Worm (Caenorhabditis elegans) whole organism, early embryonic: ENCODE data around the gene C01G6.4.

ENCODE experiments used
- B0310.2 ChIP-seq: sonication (generic microtip); optimal IDR thresholded peaks from 2 replicates; lab custom pipeline; 2016; ENCODE audit warnings: mild to moderate bottlenecking, missing genetic modification characterization, missing compliant biosample characterization
- F13C5.2 ChIP-seq: sonication (generic microtip); optimal IDR thresholded peaks from 2 replicates; lab custom pipeline; 2017; ENCODE audit warnings: mild to moderate bottlenecking, missing genetic modification characterization, inconsistent platforms, missing compliant biosample characterization
- aly-1 ChIP-seq: sonication (generic microtip); optimal IDR thresholded peaks from 2 replicates; lab custom pipeline; 2016; ENCODE audit warnings: missing genetic modification characterization, missing compliant biosample characterization
- ama-1 ChIP-seq: fragments of 150-350 bp; optimal IDR thresholded peaks from 2 replicates; lab custom pipeline; 2014
- ceh-13 ChIP-seq: fragments of 200-800 bp; sonication (Bioruptor generic); optimal IDR thresholded peaks from 2 replicates; lab custom pipeline; 2018; ENCODE audit warnings: mild to moderate bottlenecking, missing genetic modification characterization, missing compliant biosample characterization
- ceh-36 ChIP-seq: sonication (generic microtip); optimal IDR thresholded peaks from 2 replicates; lab custom pipeline; 2016; ENCODE audit warnings: missing genetic modification characterization, inconsistent platforms, missing compliant biosample characterization
- ets-7 ChIP-seq: sonication (generic microtip); optimal IDR thresholded peaks from 2 replicates; lab custom pipeline; 2016; ENCODE audit warnings: missing genotype, missing genetic modification characterization, missing compliant biosample characterization
- flt-1 ChIP-seq: fragments of 200-800 bp; sonication (Bioruptor generic); IDR thresholded peaks from 2 replicates; pipeline ENCODE4 v1.3.6; 2022; ENCODE audit warnings: missing genetic modification characterization, missing compliant biosample characterization
- hmbx-1 ChIP-seq: sonication (generic microtip); optimal IDR thresholded peaks from 2 replicates; lab custom pipeline; 2016; ENCODE audit warnings: mild to moderate bottlenecking, missing genetic modification characterization, missing compliant biosample characterization
- hmg-4 ChIP-seq: fragments of 200-800 bp; sonication (Bioruptor generic); optimal IDR thresholded peaks from 2 replicates; lab custom pipeline; 2018; ENCODE audit warnings: mild to moderate bottlenecking, missing genetic modification characterization, missing compliant biosample characterization
- hnd-1 ChIP-seq: sonication (generic microtip); optimal IDR thresholded peaks from 2 replicates; lab custom pipeline; 2016; ENCODE audit warnings: missing genetic modification characterization, missing compliant biosample characterization
- pes-1 ChIP-seq: fragments of 200-800 bp; sonication (Bioruptor generic); IDR thresholded peaks from 2 replicates; pipeline ENCODE4 v1.3.6; 2022; ENCODE audit warnings: missing genetic modification reagents, missing genetic modification characterization, missing compliant biosample characterization
- scrt-1 ChIP-seq: fragments of 200-800 bp; sonication (Bioruptor generic); IDR thresholded peaks from 2 replicates; pipeline ENCODE4 v1.3.6; 2022; ENCODE audit warnings: missing genetic modification characterization, missing compliant biosample characterization
- sea-1 ChIP-seq: fragments of 200-800 bp; sonication (Bioruptor generic); conservative IDR thresholded peaks from 2 replicates; pipeline ENCODE4 v1.3.6; 2022; ENCODE audit warnings: missing genetic modification characterization, missing compliant biosample characterization
- tbx-11 ChIP-seq: fragments of 200-800 bp; sonication (Bioruptor generic); IDR thresholded peaks from 2 replicates; pipeline ENCODE4 v1.3.6; 2022; ENCODE audit warnings: missing genetic modification characterization, missing compliant biosample characterization
- tbx-37 ChIP-seq: fragments of 200-800 bp; sonication (Bioruptor generic); conservative IDR thresholded peaks from 2 replicates; pipeline ENCODE4 v1.3.6; 2022; ENCODE audit warnings: missing genetic modification reagents, missing genetic modification characterization, missing compliant biosample characterization
- tra-4 ChIP-seq: sonication (generic microtip); optimal IDR thresholded peaks from 2 replicates; lab custom pipeline; 2017; ENCODE audit warnings: missing genetic modification characterization, missing compliant biosample characterization

Gene C01G6.4

ce11 chrII:9263784-9264183 lies 9.1 kb downstream of the C01G6.4 start:
- no peak for TF ChIP-seq tbx-37 (GFP tag; lab: Robert Waterston, UW)
- TF ChIP-seq pes-1, result no peak
- TF ChIP-seq ceh-36 (tag; lab: Kevin White, UChicago), result no peak
- no peak for TF ChIP-seq ceh-13
- no peak for TF ChIP-seq hmbx-1 (tag; lab: Kevin White, UChicago)
- no peak for TF ChIP-seq F13C5.2
- no peak for TF ChIP-seq ets-7 (tag; lab: Kevin White, UChicago)
- no peak for TF ChIP-seq flt-1 (GFP tag; lab: Robert Waterston, UW)
- no peak for TF ChIP-seq ama-1 (lab: Kevin White, UChicago)

ce11 chrII:9262845-9263402 lies 9.9 kb downstream of the C01G6.4 start:
- peak; percentile 85 for TF ChIP-seq hmg-4 (GFP tag; lab: Kevin White, UChicago)
- peak; percentile 14 for TF ChIP-seq B0310.2 (tag; lab: Kevin White, UChicago)
- TF ChIP-seq aly-1 (tag; lab: Kevin White, UChicago), result no peak
- TF ChIP-seq ceh-36 (tag; lab: Kevin White, UChicago), result no peak
- 0 out of 2 replicates have a peak, but pooled peaks have one; percentile 20 for TF ChIP-seq sea-1 (GFP tag; lab: Robert Waterston, UW)
- TF ChIP-seq ets-7 (tag; lab: Kevin White, UChicago), result peak; percentile 2
- no peak for TF ChIP-seq ceh-13
- TF ChIP-seq ama-1 (lab: Kevin White, UChicago), result no peak
- TF ChIP-seq F13C5.2, result peak; percentile 38

DNA sequence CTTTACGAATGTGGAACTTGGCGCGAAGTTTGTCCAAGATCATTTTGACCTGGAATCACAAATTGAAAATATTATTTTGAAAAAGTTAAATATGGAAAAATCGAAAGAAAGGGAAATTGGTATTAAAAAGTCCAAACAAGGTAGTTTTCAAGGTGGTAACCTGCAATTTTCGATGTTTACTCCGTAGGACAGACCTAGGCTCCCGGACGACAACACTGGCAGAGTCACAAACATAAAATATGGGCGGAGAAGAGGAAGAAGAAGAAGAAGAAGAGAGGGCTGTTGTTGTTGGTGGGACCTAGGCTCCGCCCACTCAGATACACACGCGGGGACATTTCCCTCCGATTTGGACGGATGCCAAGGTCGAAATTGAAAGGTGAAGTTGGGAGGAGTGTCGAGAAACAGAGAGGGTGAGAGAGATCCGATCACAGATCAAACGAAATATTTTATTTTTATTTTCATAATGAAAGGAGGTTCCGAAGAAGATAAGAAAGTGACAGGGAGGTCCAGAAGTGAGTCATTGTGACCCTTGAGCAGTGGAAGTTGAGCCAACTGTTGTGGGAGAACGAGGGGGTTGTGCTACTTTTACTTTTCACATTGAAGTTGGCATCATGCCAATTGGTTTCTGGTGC lies 10.8 kb downstream of the C01G6.4 start, which contains the start of gene aqp-2:
Gene aqp-2, minus strand, starts transcription at position 51 of the 632 bp plus-strand sequence.
- TF ChIP-seq tbx-11 (GFP tag; lab: Robert Waterston, UW) (no peak), hmg-4 (GFP tag; lab: Kevin White, UChicago) (peak; percentile 48), tbx-37 (GFP tag; lab: Robert Waterston, UW) (no peak)

ce11 chrII:9261403-9261802 lies 11.4 kb downstream of the C01G6.4 start:
- TF ChIP-seq pes-1 (no peak), ets-7 (tag; lab: Kevin White, UChicago) (no peak), scrt-1 (GFP tag; lab: Robert Waterston, UW) (no peak), ceh-13 (no peak), hnd-1 (tag; lab: Kevin White, UChicago) (no peak), ceh-36 (tag; lab: Kevin White, UChicago) (no peak), tra-4 (tag; lab: Kevin White, UChicago) (no peak), flt-1 (GFP tag; lab: Robert Waterston, UW) (no peak), ama-1 (lab: Kevin White, UChicago) (no peak), sea-1 (GFP tag; lab: Robert Waterston, UW) (no peak), hmg-4 (GFP tag; lab: Kevin White, UChicago) (no peak), tbx-11 (GFP tag; lab: Robert Waterston, UW) (no peak), B0310.2 (tag; lab: Kevin White, UChicago) (no peak), F13C5.2 (no peak), aly-1 (tag; lab: Kevin White, UChicago) (no peak), tbx-37 (GFP tag; lab: Robert Waterston, UW) (no peak), hmbx-1 (tag; lab: Kevin White, UChicago) (no peak)

DNA sequence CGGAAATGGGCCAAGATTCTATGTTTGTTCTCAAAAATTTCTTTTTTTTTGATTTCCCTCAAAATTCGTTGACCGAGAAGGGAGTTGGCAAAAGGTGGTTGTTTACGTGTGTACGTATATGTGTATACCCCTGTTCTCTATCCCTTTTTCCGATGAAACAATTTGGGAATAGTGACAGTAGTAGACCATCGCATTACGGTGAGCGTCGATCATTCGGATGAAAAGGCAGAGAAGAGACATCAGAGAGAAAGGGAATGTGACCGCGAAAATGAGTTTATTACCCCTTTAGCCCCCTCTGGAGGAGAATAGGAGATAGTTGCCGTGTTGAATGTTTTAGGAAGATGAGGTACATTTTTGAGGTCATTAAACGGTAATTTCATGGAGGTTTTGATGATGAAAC lies 12.8 kb downstream of the C01G6.4 start:
- TF ChIP-seq tbx-37 (GFP tag; lab: Robert Waterston, UW) (no peak), hmg-4 (GFP tag; lab: Kevin White, UChicago) (peak; percentile 25)

DNA sequence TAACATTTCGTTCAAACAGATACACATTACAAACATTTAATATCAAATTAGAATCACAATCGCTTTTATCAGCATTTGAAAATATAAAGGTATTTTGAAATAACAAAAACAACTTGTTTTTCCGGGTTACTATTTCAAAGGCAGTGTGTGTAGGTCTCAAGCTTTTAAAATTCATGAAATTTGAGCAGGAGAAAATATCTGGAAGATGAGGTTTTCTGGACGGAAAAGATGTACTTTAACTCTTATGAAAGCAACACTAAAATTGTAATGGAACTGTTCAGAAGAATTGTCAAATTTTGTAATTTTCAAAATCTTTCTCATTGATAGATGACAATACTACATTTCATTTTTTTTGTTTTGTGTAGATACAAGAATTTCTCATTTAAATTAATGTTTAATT lies 14.3 kb downstream of the C01G6.4 start:
- TF ChIP-seq sea-1 (GFP tag; lab: Robert Waterston, UW), result no peak
- peak; percentile 1 for TF ChIP-seq ama-1 (lab: Kevin White, UChicago)

ce11 chrII:9258034-9258556 lies 14.7 kb downstream of the C01G6.4 start:
- no peak for TF ChIP-seq F13C5.2
- peak; percentile 80 for TF ChIP-seq ama-1 (lab: Kevin White, UChicago)
- peak; percentile 51 for TF ChIP-seq B0310.2 (tag; lab: Kevin White, UChicago)
- TF ChIP-seq hmg-4 (GFP tag; lab: Kevin White, UChicago), result peak; percentile 35

DNA sequence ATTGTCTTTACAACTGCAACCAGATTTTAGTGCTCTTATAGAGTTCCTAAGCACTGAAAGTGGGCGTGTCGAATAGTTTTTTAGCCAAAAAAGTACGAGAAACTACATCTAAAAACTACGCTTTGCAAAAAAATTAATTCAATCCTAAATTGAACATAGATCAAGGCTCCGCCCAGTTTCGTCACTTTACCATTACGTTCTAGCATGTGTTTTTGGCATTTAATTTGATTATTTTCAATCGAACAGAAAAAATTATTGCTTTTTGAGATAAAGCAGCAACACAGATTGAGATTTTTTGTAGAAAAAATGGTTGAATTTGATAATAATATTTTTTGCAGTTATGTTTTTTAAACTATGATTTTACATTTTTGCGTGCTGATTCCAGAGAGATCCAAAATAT lies 18.7 kb downstream of the C01G6.4 start, which contains the start of gene nlp-82:
Gene nlp-82, minus strand, starts transcription at position 101 of the 400 bp plus-strand sequence.
- TF ChIP-seq aly-1 (tag; lab: Kevin White, UChicago), result no peak
- TF ChIP-seq B0310.2 (tag; lab: Kevin White, UChicago), result no peak
- no peak for TF ChIP-seq ets-7 (tag; lab: Kevin White, UChicago)
- TF ChIP-seq hmg-4 (GFP tag; lab: Kevin White, UChicago), result no peak
- TF ChIP-seq ceh-36 (tag; lab: Kevin White, UChicago), result no peak
- no peak for TF ChIP-seq tra-4 (tag; lab: Kevin White, UChicago)
- no peak for TF ChIP-seq ceh-13
- no peak for TF ChIP-seq tbx-37 (GFP tag; lab: Robert Waterston, UW)
- no peak for TF ChIP-seq ama-1 (lab: Kevin White, UChicago)
- TF ChIP-seq sea-1 (GFP tag; lab: Robert Waterston, UW), result no peak
- no peak for TF ChIP-seq tbx-11 (GFP tag; lab: Robert Waterston, UW)
- TF ChIP-seq hnd-1 (tag; lab: Kevin White, UChicago), result no peak
- no peak for TF ChIP-seq flt-1 (GFP tag; lab: Robert Waterston, UW)
- no peak for TF ChIP-seq hmbx-1 (tag; lab: Kevin White, UChicago)
